Fruit fly (Drosophila melanogaster): Measurements from ENCODE around the gene CG34178.
A peak's percentile ranks its signal among the peaks of the same experiment; 100 is the strongest.

Gene CG34178

DNA sequence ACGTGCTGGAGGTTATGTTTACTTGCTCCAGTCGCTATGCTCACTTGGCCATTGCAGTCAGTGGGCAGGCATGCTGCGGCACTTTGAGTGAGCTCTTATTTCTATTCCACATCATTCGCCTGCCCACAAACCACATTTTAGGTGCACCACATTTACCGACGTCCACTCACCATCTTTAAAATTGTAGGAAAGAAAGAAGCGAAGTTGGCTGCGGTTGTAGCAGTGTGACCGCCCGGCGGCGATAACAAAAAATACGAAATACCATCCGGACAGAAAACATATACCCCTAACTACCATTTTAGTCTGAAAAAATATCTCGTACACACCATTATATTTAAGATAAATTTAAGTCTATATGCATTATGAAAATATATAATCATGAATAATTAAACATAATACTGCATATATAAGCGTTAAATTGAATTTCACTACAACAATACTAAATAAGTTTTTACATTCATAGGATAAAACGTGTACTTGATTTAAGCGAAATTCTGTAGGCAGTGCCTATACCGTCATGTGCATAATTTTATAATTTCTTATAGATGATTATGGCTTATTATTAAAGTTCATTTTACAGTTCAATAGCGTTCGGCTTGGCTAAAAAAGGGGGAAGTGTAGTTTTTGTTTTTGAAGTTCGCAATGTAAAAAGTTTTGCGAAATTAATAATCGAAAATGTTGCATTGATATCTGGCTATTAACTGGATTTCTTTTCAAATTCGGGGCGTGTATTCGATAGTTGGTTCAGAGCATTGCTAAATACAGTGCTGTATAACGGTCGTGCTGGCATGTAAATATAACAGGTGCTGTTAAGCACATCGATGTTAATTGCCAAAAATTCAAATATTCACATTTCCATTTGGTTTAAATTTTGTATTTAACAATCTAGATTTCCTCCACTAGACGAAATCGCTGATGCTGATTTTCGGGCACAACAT is 24.7 kb downstream of the CG34178 start, which contains the start of gene RpL27A (continued):
- TF ChIP-seq CG1792 (GFP tag; optimal IDR thresholded peaks at IDR 0.05), result peak; percentile 8
- peak; percentile 59 for TF ChIP-seq peb (GFP tag; IDR thresholded peaks at IDR 0.05)
- no peak for TF ChIP-seq tup (GFP tag; optimal IDR thresholded peaks at IDR 0.05)
- peak; percentile 46; the same call in 1 of the 2 replicates for TF ChIP-seq unc-4 (GFP tag; IDR thresholded peaks at IDR 0.05; ENCODE audit: partially characterized antibody)
- TF ChIP-seq YL-1 (GFP tag; optimal IDR thresholded peaks at IDR 0.05), result peak; percentile 99
- peak; percentile 49 for TF ChIP-seq Antp (GFP tag; optimal IDR thresholded peaks at IDR 0.05)
- peak; percentile 53 for TF ChIP-seq zf30C (GFP tag; optimal IDR thresholded peaks at IDR 0.05)
- TF ChIP-seq danr (GFP tag; IDR thresholded peaks at IDR 0.05), result no peak
- TF ChIP-seq CG5953 (GFP tag; IDR thresholded peaks at IDR 0.05), result peak; percentile 73
- TF ChIP-seq Tbp (GFP tag; optimal IDR thresholded peaks at IDR 0.05), result no peak
- TF ChIP-seq CG31441 (GFP tag; IDR thresholded peaks at IDR 0.05), result peak; percentile 83
- peak; percentile 58 for TF ChIP-seq fd102C (GFP tag; optimal IDR thresholded peaks at IDR 0.05)
- peak; percentile 49; the same call in 1 of the 2 replicates for TF ChIP-seq dimm (GFP tag; IDR thresholded peaks at IDR 0.05)
- TF ChIP-seq al (GFP tag; IDR thresholded peaks at IDR 0.05), result peak; percentile 71
- peak; percentile 60 for TF ChIP-seq CG17829 (tag; optimal IDR thresholded peaks at IDR 0.05)
- peak; percentile 79 for TF ChIP-seq Myb (GFP tag; optimal IDR thresholded peaks at IDR 0.05)
- TF ChIP-seq CG8388 (GFP tag; optimal IDR thresholded peaks at IDR 0.05), result peak; percentile 55
- peak; percentile 61 for TF ChIP-seq CG32772 (GFP tag; IDR thresholded peaks at IDR 0.05)
- TF ChIP-seq kni (GFP tag; optimal IDR thresholded peaks at IDR 0.05), result peak; percentile 63
- peak; percentile 80 for TF ChIP-seq BtbVII (GFP tag; optimal IDR thresholded peaks at IDR 0.05)
- TF ChIP-seq CG6791 (GFP tag; IDR thresholded peaks at IDR 0.05; ENCODE audit: partially characterized antibody), result peak; percentile 53; the same call in 1 of the 3 replicates
- TF ChIP-seq ham (GFP tag; IDR thresholded peaks at IDR 0.05), result peak; percentile 9; the same call in 1 of the 2 replicates
- TF ChIP-seq Lpt (GFP tag; optimal IDR thresholded peaks at IDR 0.05), result no peak
- peak; percentile 81 for TF ChIP-seq slbo (GFP tag; IDR thresholded peaks at IDR 0.05)
- peak; percentile 94 for TF ChIP-seq CG30020 (tag; optimal IDR thresholded peaks at IDR 0.05)
- peak; percentile 89 for TF ChIP-seq Dbx (GFP tag; IDR thresholded peaks at IDR 0.05)
- TF ChIP-seq amos (GFP tag; IDR thresholded peaks at IDR 0.05; ENCODE audit: partially characterized antibody), result peak; percentile 72
- TF ChIP-seq Nf-YB (GFP tag; optimal IDR thresholded peaks at IDR 0.05), result peak; percentile 57
- TF ChIP-seq lab (GFP tag; optimal IDR thresholded peaks at IDR 0.05), result peak; percentile 93
- peak; percentile 100 for TF ChIP-seq Opbp (GFP tag; IDR thresholded peaks at IDR 0.05; ENCODE audit: partially characterized antibody)
- peak; percentile 33 for TF ChIP-seq zen (tag; optimal IDR thresholded peaks at IDR 0.05)
- TF ChIP-seq bowl (GFP tag; IDR thresholded peaks at IDR 0.05), result no peak
- TF ChIP-seq HmgZ (tag; optimal IDR thresholded peaks at IDR 0.05), result peak; percentile 75
- TF ChIP-seq NfI (GFP tag; optimal IDR thresholded peaks at IDR 0.05), result peak; percentile 94
- TF ChIP-seq HLH54F (GFP tag; optimal IDR thresholded peaks at IDR 0.05), result peak; percentile 30
- peak; percentile 65 for TF ChIP-seq CG5245 (GFP tag; optimal IDR thresholded peaks at IDR 0.05)
- TF ChIP-seq bigmax (GFP tag; optimal IDR thresholded peaks at IDR 0.05), result peak; percentile 91
- no peak for TF ChIP-seq grn (GFP tag; optimal IDR thresholded peaks at IDR 0.05)
- peak; percentile 81 for TF ChIP-seq H15 (GFP tag; IDR thresholded peaks at IDR 0.05)
- TF ChIP-seq CG10959 (GFP tag; IDR thresholded peaks at IDR 0.05), result peak; percentile 52
- TF ChIP-seq chm (GFP tag; IDR thresholded peaks at IDR 0.05), result peak; percentile 95
- no peak for TF ChIP-seq usp (GFP tag; optimal IDR thresholded peaks at IDR 0.05)
- peak; percentile 91 for TF ChIP-seq CG11456 (GFP tag; IDR thresholded peaks at IDR 0.05)
- 0 out of 4 replicates have a peak, but pooled peaks have one; percentile 44 for TF ChIP-seq chinmo (GFP tag; IDR thresholded peaks at IDR 0.05; ENCODE audit: partially characterized antibody)
- TF ChIP-seq CG12391 (tag; optimal IDR thresholded peaks at IDR 0.05), result peak; percentile 84
- no peak for TF ChIP-seq Gsc (GFP tag; IDR thresholded peaks at IDR 0.05)
- peak; percentile 77 for TF ChIP-seq CG4328 (GFP tag; optimal IDR thresholded peaks at IDR 0.05)
- TF ChIP-seq jing (GFP tag; optimal IDR thresholded peaks at IDR 0.05), result no peak
